Worm (Caenorhabditis elegans): ENCODE measurements around the gene twk-9.

ce11 chrIV:9742883-9743282, 49.9 kb downstream of the twk-9 start, which contains the start of gene C28D4.7:
- no peak for TF ChIP-seq nhr-77 (tag; optimal IDR thresholded peaks at IDR 0.05)
- TF ChIP-seq nfya-1 (tag; optimal IDR thresholded peaks at IDR 0.05; ENCODE audit: insufficient read depth) = no peak
- no peak for TF ChIP-seq lin-15B (tag; optimal IDR thresholded peaks at IDR 0.05)
